Worm (Caenorhabditis elegans) whole organism, late embryonic: ENCODE measurements around the gene din-1.

Source experiments
- C08G9.2 ChIP-seq: sonication (generic microtip); optimal IDR thresholded peaks from 2 replicates; lab custom pipeline; 2016; ENCODE audit warnings: mild to moderate bottlenecking, missing genetic modification characterization, moderate library complexity, missing compliant biosample characterization
- T23F11.4 ChIP-seq: fragments of 200-800 bp; sonication (Bioruptor generic); optimal IDR thresholded peaks from 2 replicates; lab custom pipeline; 2018; ENCODE audit warnings: mild to moderate bottlenecking, missing genetic modification characterization, missing compliant biosample characterization
- Y22D7AL.16 ChIP-seq: sonication (generic microtip); optimal IDR thresholded peaks from 2 replicates; lab custom pipeline; 2016; ENCODE audit warnings: missing genetic modification characterization, missing compliant biosample characterization
- ahr-1 ChIP-seq: sonication (generic microtip); optimal IDR thresholded peaks from 2 replicates; lab custom pipeline; 2016; ENCODE audit warnings: missing genetic modification characterization, missing compliant biosample characterization
- ama-1 ChIP-seq: fragments of 150-350 bp; optimal IDR thresholded peaks from 2 replicates; lab custom pipeline; 2014
- ceh-19 ChIP-seq: fragments of 200-800 bp; sonication (Bioruptor generic); optimal IDR thresholded peaks from 2 replicates; lab custom pipeline; 2018; ENCODE audit warnings: mild to moderate bottlenecking, missing genetic modification characterization, missing compliant biosample characterization
- ceh-30 ChIP-seq: fragments of 150-350 bp; optimal IDR thresholded peaks from 2 replicates; lab custom pipeline; 2014; ENCODE audit warnings: missing biosample characterization, missing genetic modification characterization
- ceh-45 ChIP-seq: fragments of 200-800 bp; sonication (Bioruptor generic); IDR thresholded peaks from 2 replicates; pipeline ENCODE4 v1.3.6; 2022; ENCODE audit warnings: missing genetic modification reagents, missing genetic modification characterization, missing compliant biosample characterization
- ceh-48 ChIP-seq: sonication (generic microtip); optimal IDR thresholded peaks from 2 replicates; lab custom pipeline; 2016; ENCODE audit warnings: missing genetic modification characterization, inconsistent platforms, missing compliant biosample characterization
- ceh-6 ChIP-seq: fragments of 200-800 bp; sonication (Bioruptor generic); optimal IDR thresholded peaks from 2 replicates; lab custom pipeline; 2018; ENCODE audit warnings: mild to moderate bottlenecking, missing genetic modification characterization, missing compliant biosample characterization
- ceh-9 ChIP-seq: sonication (generic microtip); optimal IDR thresholded peaks from 2 replicates; lab custom pipeline; 2016; ENCODE audit warnings: mild to moderate bottlenecking, missing genetic modification characterization, inconsistent platforms, missing compliant biosample characterization
- che-1 ChIP-seq: sonication (generic microtip); optimal IDR thresholded peaks from 2 replicates; lab custom pipeline; 2016; ENCODE audit warnings: mild to moderate bottlenecking, missing genetic modification characterization, missing compliant biosample characterization
- dmd-4 ChIP-seq: sonication (generic microtip); optimal IDR thresholded peaks from 2 replicates; lab custom pipeline; 2016; ENCODE audit warnings: borderline replicate concordance, missing genetic modification characterization, missing compliant biosample characterization
- dve-1 ChIP-seq: sonication (generic microtip); optimal IDR thresholded peaks from 2 replicates; lab custom pipeline; 2017; ENCODE audit warnings: antibody characterized with exemption, mild to moderate bottlenecking, missing genetic modification characterization, missing compliant biosample characterization
- elt-2 ChIP-seq: sonication (generic microtip); optimal IDR thresholded peaks from 2 replicates; lab custom pipeline; 2016; ENCODE audit warnings: missing genetic modification reagents, missing genetic modification characterization, missing compliant biosample characterization
- elt-4 ChIP-seq: sonication (generic microtip); optimal IDR thresholded peaks from 2 replicates; lab custom pipeline; 2016; ENCODE audit warnings: missing genetic modification characterization, missing compliant biosample characterization
- ets-4 ChIP-seq: sonication (generic microtip); optimal IDR thresholded peaks from 2 replicates; lab custom pipeline; 2016; ENCODE audit warnings: missing genetic modification characterization, missing compliant biosample characterization
- eyg-1 ChIP-seq: sonication (generic microtip); optimal IDR thresholded peaks from 2 replicates; lab custom pipeline; 2016; ENCODE audit warnings: missing genotype, missing genetic modification characterization, missing compliant biosample characterization
- fkh-10 ChIP-seq: fragments of 150-350 bp; optimal IDR thresholded peaks from 2 replicates; lab custom pipeline; 2014; ENCODE audit warnings: missing biosample characterization, missing genetic modification reagents, missing genetic modification characterization
- fkh-6 ChIP-seq: sonication (generic microtip); optimal IDR thresholded peaks from 2 replicates; lab custom pipeline; 2016; ENCODE audit warnings: missing genetic modification characterization, missing compliant biosample characterization
- hlh-30 ChIP-seq: sonication (generic microtip); optimal IDR thresholded peaks from 2 replicates; lab custom pipeline; 2017; ENCODE audit warnings: antibody characterized with exemption, missing genetic modification characterization, missing compliant biosample characterization; ENCODE audit not compliant: insufficient read depth
- hlh-6 ChIP-seq: sonication (generic microtip); optimal IDR thresholded peaks from 2 replicates; lab custom pipeline; 2016; ENCODE audit warnings: missing genotype, missing genetic modification characterization, missing compliant biosample characterization
- lim-6 ChIP-seq: sonication (generic microtip); optimal IDR thresholded peaks from 2 replicates; lab custom pipeline; 2016; ENCODE audit warnings: missing genetic modification characterization, missing compliant biosample characterization
- nfya-1 ChIP-seq: sonication (generic microtip); optimal IDR thresholded peaks from 2 replicates; lab custom pipeline; 2017; ENCODE audit warnings: missing genetic modification characterization, mild to moderate bottlenecking, missing compliant biosample characterization, antibody characterized with exemption, moderate library complexity
- nhr-232 ChIP-seq: sonication (generic microtip); optimal IDR thresholded peaks from 2 replicates; lab custom pipeline; 2016; ENCODE audit warnings: missing genetic modification characterization, missing compliant biosample characterization
- npax-4 ChIP-seq: sonication (generic microtip); optimal IDR thresholded peaks from 2 replicates; lab custom pipeline; 2016; ENCODE audit warnings: missing genetic modification characterization, missing compliant biosample characterization
- pag-3 ChIP-seq: sonication (generic microtip); optimal IDR thresholded peaks from 2 replicates; lab custom pipeline; 2016; ENCODE audit warnings: missing compliant biosample characterization, missing genetic modification characterization, borderline replicate concordance
- pha-2 ChIP-seq: sonication (generic microtip); optimal IDR thresholded peaks from 2 replicates; lab custom pipeline; 2017; ENCODE audit warnings: mild to moderate bottlenecking, missing genetic modification characterization, missing compliant biosample characterization
- pha-4 ChIP-seq: fragments of 150-350 bp; optimal IDR thresholded peaks from 2 replicates; lab custom pipeline; 2018; ENCODE audit warnings: missing biosample characterization, missing genetic modification reagents, missing genetic modification characterization
- pros-1 ChIP-seq: fragments of 150-350 bp; optimal IDR thresholded peaks from 2 replicates; lab custom pipeline; 2014; ENCODE audit warnings: missing biosample characterization, missing genetic modification reagents, missing genetic modification characterization
- ref-2 ChIP-seq: sonication (generic microtip); optimal IDR thresholded peaks from 2 replicates; lab custom pipeline; 2016; ENCODE audit warnings: missing genetic modification characterization, missing compliant biosample characterization
- rnt-1 ChIP-seq: sonication (generic microtip); optimal IDR thresholded peaks from 2 replicates; lab custom pipeline; 2016; ENCODE audit warnings: missing genetic modification characterization, missing compliant biosample characterization
- sdc-2 ChIP-seq: sonication (generic microtip); optimal IDR thresholded peaks from 2 replicates; lab custom pipeline; 2016; ENCODE audit warnings: missing genotype, missing genetic modification characterization, missing compliant biosample characterization
- sox-4 ChIP-seq: sonication (generic microtip); optimal IDR thresholded peaks from 2 replicates; lab custom pipeline; 2017; ENCODE audit warnings: mild to moderate bottlenecking, missing genetic modification characterization, inconsistent platforms, missing compliant biosample characterization
- syd-9 ChIP-seq: sonication (generic microtip); optimal IDR thresholded peaks from 2 replicates; lab custom pipeline; 2016; ENCODE audit warnings: mild to moderate bottlenecking, missing genetic modification characterization, moderate library complexity, missing compliant biosample characterization
- tbx-7 ChIP-seq: sonication (generic microtip); optimal IDR thresholded peaks from 2 replicates; lab custom pipeline; 2016; ENCODE audit warnings: missing genotype, missing genetic modification characterization, missing compliant biosample characterization
- ttx-3 ChIP-seq: sonication (generic microtip); optimal IDR thresholded peaks from 2 replicates; lab custom pipeline; 2016; ENCODE audit warnings: missing genetic modification reagents, missing genetic modification characterization, missing compliant biosample characterization
- unc-3 ChIP-seq, 2 experiments: fragments of 200-800 bp in 1 of 2; sonication (Bioruptor generic) in 1 of 2; sonication (generic microtip) in 1 of 2; conservative IDR thresholded peaks in 1 of 2; optimal IDR thresholded peaks in 1 of 2; 2 replicates each; pipeline versions ENCODE4 v1.3.6 to Lab custom; 2016 to 2022; ENCODE audit warnings: missing compliant biosample characterization in 2 of 2, missing genetic modification characterization in 2 of 2, missing genetic modification reagents in 1 of 2
- unc-55 ChIP-seq: sonication (generic microtip); optimal IDR thresholded peaks from 2 replicates; lab custom pipeline; 2017; ENCODE audit warnings: missing biosample characterization, missing genetic modification reagents, missing genetic modification characterization
- zip-5 ChIP-seq: sonication (generic microtip); optimal IDR thresholded peaks from 2 replicates; lab custom pipeline; 2016; ENCODE audit warnings: missing genetic modification characterization, missing compliant biosample characterization
- ztf-16 ChIP-seq: sonication (generic microtip); optimal IDR thresholded peaks from 2 replicates; lab custom pipeline; 2017; ENCODE audit warnings: missing genetic modification characterization, missing compliant biosample characterization

The din-1 gene

ce11 chrII:11634681-11635527 is 1.5 kb upstream of the din-1 start (continued):
- TF ChIP-seq ahr-1 (tag; lab: Kevin White, UChicago) (no peak), ceh-48 (tag; lab: Kevin White, UChicago) (peak; percentile 92), nfya-1 (tag; lab: Kevin White, UChicago) (peak; percentile 94), hlh-6 (tag; lab: Kevin White, UChicago) (peak; percentile 82), pha-2 (tag; lab: Kevin White, UChicago) (peak; percentile 79), ama-1 (lab: Kevin White, UChicago) (no peak), npax-4 (tag; lab: Kevin White, UChicago) (no peak), nhr-232 (tag; lab: Kevin White, UChicago) (peak; percentile 44), hlh-30 (peak; percentile 60), eyg-1 (peak; percentile 78), sox-4 (peak; percentile 43), che-1 (tag; lab: Kevin White, UChicago) (no peak), ttx-3 (tag; lab: Kevin White, UChicago) (peak; percentile 43), ceh-45 (GFP tag; lab: Robert Waterston, UW) (0 out of 2 replicates have a peak, but pooled peaks have one; percentile 42), elt-2 (tag; lab: Kevin White, UChicago) (peak; percentile 33), ceh-9 (no peak), ztf-16 (peak; percentile 74), syd-9 (tag; lab: Kevin White, UChicago) (peak; percentile 66), ceh-19 (peak; percentile 57), ceh-6 (GFP tag; lab: Kevin White, UChicago) (peak; percentile 65), tbx-7 (tag; lab: Kevin White, UChicago) (peak; percentile 33), sdc-2 (tag; lab: Kevin White, UChicago) (peak; percentile 59), zip-5 (tag; lab: Kevin White, UChicago) (peak; percentile 18), C08G9.2 (tag; lab: Kevin White, UChicago) (peak; percentile 54), pha-4 (no peak), fkh-10 (GFP tag; lab: Kevin White, UChicago) (peak; percentile 58), ets-4 (tag; lab: Kevin White, UChicago) (peak; percentile 58), Y22D7AL.16 (no peak), ref-2 (tag; lab: Kevin White, UChicago) (peak; percentile 82), unc-3 (GFP tag; conservative IDR thresholded peaks at IDR 0.05; lab: Robert Waterston, UW) (0 out of 2 replicates have a peak, but pooled peaks have one; percentile 30), unc-3 (tag; optimal IDR thresholded peaks at IDR 0.05; lab: Kevin White, UChicago) (no peak), rnt-1 (tag; lab: Kevin White, UChicago) (peak; percentile 98), pag-3 (tag; lab: Kevin White, UChicago) (no peak), pros-1 (tag; lab: Kevin White, UChicago) (peak; percentile 89), dmd-4 (tag; lab: Kevin White, UChicago) (peak; percentile 81), elt-4 (peak; percentile 6), ceh-30 (tag; lab: Kevin White, UChicago) (no peak), lim-6 (peak; percentile 56), unc-55 (GFP tag; lab: Kevin White, UChicago) (peak; percentile 88), dve-1 (tag; lab: Kevin White, UChicago) (peak; percentile 79), T23F11.4 (GFP tag; lab: Kevin White, UChicago) (peak; percentile 53), fkh-6 (tag; lab: Kevin White, UChicago) (peak; percentile 52)
